Worm (Caenorhabditis elegans) whole organism, early embryonic: ENCODE measurements around the gene Y43F8B.25.

Experiments
- B0310.2 ChIP-seq: sonication (generic microtip); optimal IDR thresholded peaks from 2 replicates; lab custom pipeline; 2016; ENCODE audit warnings: mild to moderate bottlenecking, missing genetic modification characterization, missing compliant biosample characterization
- F13C5.2 ChIP-seq: sonication (generic microtip); optimal IDR thresholded peaks from 2 replicates; lab custom pipeline; 2017; ENCODE audit warnings: mild to moderate bottlenecking, missing genetic modification characterization, inconsistent platforms, missing compliant biosample characterization
- aly-1 ChIP-seq: sonication (generic microtip); optimal IDR thresholded peaks from 2 replicates; lab custom pipeline; 2016; ENCODE audit warnings: missing genetic modification characterization, missing compliant biosample characterization
- ama-1 ChIP-seq: fragments of 150-350 bp; optimal IDR thresholded peaks from 2 replicates; lab custom pipeline; 2014
- ceh-13 ChIP-seq: fragments of 200-800 bp; sonication (Bioruptor generic); optimal IDR thresholded peaks from 2 replicates; lab custom pipeline; 2018; ENCODE audit warnings: mild to moderate bottlenecking, missing genetic modification characterization, missing compliant biosample characterization
- ceh-36 ChIP-seq: sonication (generic microtip); optimal IDR thresholded peaks from 2 replicates; lab custom pipeline; 2016; ENCODE audit warnings: missing genetic modification characterization, inconsistent platforms, missing compliant biosample characterization
- ets-7 ChIP-seq: sonication (generic microtip); optimal IDR thresholded peaks from 2 replicates; lab custom pipeline; 2016; ENCODE audit warnings: missing genotype, missing genetic modification characterization, missing compliant biosample characterization
- flt-1 ChIP-seq: fragments of 200-800 bp; sonication (Bioruptor generic); IDR thresholded peaks from 2 replicates; pipeline ENCODE4 v1.3.6; 2022; ENCODE audit warnings: missing genetic modification characterization, missing compliant biosample characterization
- hmbx-1 ChIP-seq: sonication (generic microtip); optimal IDR thresholded peaks from 2 replicates; lab custom pipeline; 2016; ENCODE audit warnings: mild to moderate bottlenecking, missing genetic modification characterization, missing compliant biosample characterization
- hmg-4 ChIP-seq: fragments of 200-800 bp; sonication (Bioruptor generic); optimal IDR thresholded peaks from 2 replicates; lab custom pipeline; 2018; ENCODE audit warnings: mild to moderate bottlenecking, missing genetic modification characterization, missing compliant biosample characterization
- hnd-1 ChIP-seq: sonication (generic microtip); optimal IDR thresholded peaks from 2 replicates; lab custom pipeline; 2016; ENCODE audit warnings: missing genetic modification characterization, missing compliant biosample characterization
- pes-1 ChIP-seq: fragments of 200-800 bp; sonication (Bioruptor generic); IDR thresholded peaks from 2 replicates; pipeline ENCODE4 v1.3.6; 2022; ENCODE audit warnings: missing genetic modification reagents, missing genetic modification characterization, missing compliant biosample characterization
- scrt-1 ChIP-seq: fragments of 200-800 bp; sonication (Bioruptor generic); IDR thresholded peaks from 2 replicates; pipeline ENCODE4 v1.3.6; 2022; ENCODE audit warnings: missing genetic modification characterization, missing compliant biosample characterization
- sea-1 ChIP-seq: fragments of 200-800 bp; sonication (Bioruptor generic); conservative IDR thresholded peaks from 2 replicates; pipeline ENCODE4 v1.3.6; 2022; ENCODE audit warnings: missing genetic modification characterization, missing compliant biosample characterization
- tbx-11 ChIP-seq: fragments of 200-800 bp; sonication (Bioruptor generic); IDR thresholded peaks from 2 replicates; pipeline ENCODE4 v1.3.6; 2022; ENCODE audit warnings: missing genetic modification characterization, missing compliant biosample characterization
- tbx-37 ChIP-seq: fragments of 200-800 bp; sonication (Bioruptor generic); conservative IDR thresholded peaks from 2 replicates; pipeline ENCODE4 v1.3.6; 2022; ENCODE audit warnings: missing genetic modification reagents, missing genetic modification characterization, missing compliant biosample characterization
- tra-4 ChIP-seq: sonication (generic microtip); optimal IDR thresholded peaks from 2 replicates; lab custom pipeline; 2017; ENCODE audit warnings: missing genetic modification characterization, missing compliant biosample characterization

Y43F8B.25 gene

DNA sequence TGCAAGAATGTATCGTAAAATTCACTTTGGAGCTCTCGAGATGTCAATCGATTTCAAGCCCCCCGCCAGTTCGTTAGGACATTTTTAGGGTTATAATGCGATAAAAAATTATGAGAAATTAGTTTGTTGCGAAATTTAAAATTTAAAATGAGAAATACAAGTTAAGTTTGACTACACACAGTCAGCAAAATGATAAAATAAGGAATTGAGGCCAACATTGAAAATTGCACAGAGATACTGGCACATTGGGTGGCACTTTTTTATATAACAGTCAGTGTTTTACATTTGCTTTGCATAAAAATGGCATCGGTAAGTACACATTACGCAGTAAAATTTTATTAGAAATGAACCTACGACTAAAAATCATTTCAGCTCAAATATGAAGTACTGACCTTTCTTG lies 5.4 kb downstream of the Y43F8B.25 start, which contains the start of gene Y43F8B.12:
Gene Y43F8B.12 (plus strand): TSS at position 301 of the 400 bp plus-strand sequence.
- TF ChIP-seq hmbx-1 (tag; lab: Kevin White, UChicago): no peak
- TF ChIP-seq ceh-36 (tag; lab: Kevin White, UChicago): no peak
- no peak for TF ChIP-seq pes-1 (GFP tag; lab: Robert Waterston, UW)
- no peak for TF ChIP-seq ets-7 (tag; lab: Kevin White, UChicago)
- TF ChIP-seq flt-1 (GFP tag; lab: Robert Waterston, UW): no peak

DNA sequence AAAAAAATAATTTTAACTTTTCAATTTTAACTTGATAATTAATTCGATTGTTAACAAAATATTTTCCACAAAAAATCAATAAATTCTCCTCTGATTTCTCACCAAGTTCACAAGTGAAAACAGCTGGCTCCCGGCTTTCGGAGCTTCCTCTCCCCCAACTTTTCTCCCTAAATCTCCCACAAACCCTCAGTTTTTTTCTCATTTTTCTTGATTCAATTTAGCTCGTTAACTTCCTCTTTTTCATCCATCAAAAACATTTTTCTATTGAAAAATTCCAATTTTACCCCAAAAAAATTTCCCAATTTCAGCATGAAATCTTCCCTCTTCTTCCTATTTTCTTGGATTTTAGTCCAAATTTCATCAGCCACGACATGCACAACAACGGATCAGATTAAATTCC lies 7.7 kb downstream of the Y43F8B.25 start, which contains the start of gene Y43F8B.11:
Gene Y43F8B.11 (plus strand): TSS at position 301 of the 400 bp plus-strand sequence.
- no peak for TF ChIP-seq sea-1 (GFP tag; lab: Robert Waterston, UW)
- TF ChIP-seq tbx-37 (GFP tag; lab: Robert Waterston, UW): no peak
- no peak for TF ChIP-seq hmg-4 (GFP tag; lab: Kevin White, UChicago)
- no peak for TF ChIP-seq tbx-11 (GFP tag; lab: Robert Waterston, UW)

DNA sequence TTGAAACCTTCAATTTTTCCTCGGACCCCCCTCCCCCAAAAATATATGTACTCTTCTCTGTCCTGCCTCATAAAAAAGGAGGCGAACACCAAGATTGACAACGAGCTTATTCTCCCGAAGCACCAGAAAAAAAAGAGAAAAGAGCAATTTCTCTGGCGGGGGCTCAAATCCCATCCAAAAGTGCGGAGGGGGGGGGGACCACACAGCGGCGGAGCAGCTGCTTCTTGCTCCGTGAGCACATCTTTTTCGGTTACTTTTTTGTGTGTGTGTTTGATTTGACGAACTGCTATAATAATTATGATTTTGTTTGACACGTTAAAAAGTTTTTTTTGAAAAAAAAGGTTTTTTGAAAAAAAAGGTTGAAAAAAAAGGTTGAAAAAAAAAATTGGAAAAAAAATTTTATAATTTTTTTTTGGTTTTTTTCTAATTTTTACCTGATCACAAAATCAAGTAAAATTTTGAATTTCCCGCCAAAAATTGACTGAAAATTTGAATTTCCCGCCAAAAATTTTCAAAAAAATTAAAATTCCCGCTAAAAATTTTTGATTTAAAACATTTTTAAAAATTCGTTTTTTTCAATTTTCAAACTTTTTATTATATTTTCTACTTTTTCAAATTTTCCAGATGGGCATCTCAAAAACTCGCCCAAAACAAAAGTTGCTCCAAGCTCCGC lies 11.3 kb downstream of the Y43F8B.25 start, which contains the start of gene Y43F8B.10:
Gene Y43F8B.10 (plus strand): TSS at position 623 of the 673 bp plus-strand sequence.
- TF ChIP-seq ets-7 (tag; lab: Kevin White, UChicago): no peak
- no peak for TF ChIP-seq B0310.2 (tag; lab: Kevin White, UChicago)
- no peak for TF ChIP-seq hnd-1 (tag; lab: Kevin White, UChicago)
- no peak for TF ChIP-seq ceh-13 (GFP tag; lab: Kevin White, UChicago)
- TF ChIP-seq pes-1 (GFP tag; lab: Robert Waterston, UW): no peak
- TF ChIP-seq sea-1 (GFP tag; lab: Robert Waterston, UW): no peak

DNA sequence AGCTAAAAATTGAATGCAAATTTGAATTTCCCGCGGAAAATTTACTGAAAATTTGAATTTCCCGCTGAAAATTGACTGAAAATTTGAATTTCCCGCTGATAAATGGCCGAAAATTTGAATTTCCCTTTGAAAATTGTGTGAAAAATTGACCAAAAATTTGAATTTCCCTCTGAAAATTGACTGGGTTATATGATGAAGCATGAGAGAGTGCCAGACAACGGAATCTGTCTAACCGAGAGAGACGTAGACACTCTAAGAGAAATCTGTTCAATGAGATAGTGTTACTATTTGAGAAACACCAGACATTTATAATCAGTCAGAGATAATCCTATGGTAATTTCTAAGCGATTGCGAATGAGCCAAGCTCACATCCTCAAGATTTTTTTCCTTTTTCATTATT lies 14.6 kb downstream of the Y43F8B.25 start:
- no peak for TF ChIP-seq F13C5.2 (tag; lab: Kevin White, UChicago)

DNA sequence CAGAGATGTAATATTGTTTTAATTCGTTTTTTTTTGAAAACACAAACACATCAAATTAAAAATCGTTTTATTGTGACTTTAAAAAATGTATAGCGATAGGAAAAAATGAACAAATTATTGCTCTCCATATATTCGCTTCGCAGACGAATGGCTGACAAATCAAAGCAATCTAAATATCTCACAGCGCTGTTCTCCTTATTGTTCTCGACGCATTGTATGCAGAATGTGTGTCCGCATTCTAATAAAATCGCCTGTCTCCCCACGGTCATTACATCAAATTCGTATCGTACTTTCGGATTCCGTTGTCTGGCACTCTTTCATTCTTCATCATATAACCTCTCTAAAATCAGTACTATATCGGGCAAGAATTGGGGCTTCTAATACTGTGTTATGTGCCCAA lies 15.1 kb downstream of the Y43F8B.25 start, which contains the start of gene Y43F8B.9:
Gene Y43F8B.9 (plus strand): TSS at position 301 of the 400 bp plus-strand sequence.
- TF ChIP-seq hmg-4 (GFP tag; lab: Kevin White, UChicago) (no peak), sea-1 (GFP tag; lab: Robert Waterston, UW) (no peak), ets-7 (tag; lab: Kevin White, UChicago) (no peak), F13C5.2 (tag; lab: Kevin White, UChicago) (no peak), hmbx-1 (tag; lab: Kevin White, UChicago) (no peak), scrt-1 (GFP tag; lab: Robert Waterston, UW) (no peak), hnd-1 (tag; lab: Kevin White, UChicago) (no peak), ceh-36 (tag; lab: Kevin White, UChicago) (no peak)

DNA sequence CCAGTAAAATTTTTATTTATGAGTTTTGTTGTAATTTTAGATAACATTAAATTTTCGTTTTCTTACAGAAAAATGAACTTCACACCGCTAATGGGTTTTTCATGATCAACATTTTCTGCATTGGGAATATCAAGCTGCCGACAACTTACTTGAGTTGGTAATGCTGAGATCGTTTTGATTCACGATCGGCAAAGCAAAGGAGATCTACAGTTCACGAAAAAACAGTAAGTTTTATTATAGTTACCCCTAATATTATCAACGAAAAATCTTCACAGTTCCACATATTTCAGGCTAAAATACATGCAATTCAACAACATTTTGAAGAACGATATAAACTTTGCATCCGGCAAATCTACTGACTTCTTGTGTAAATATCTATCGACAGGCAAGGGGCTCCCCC lies 19.8 kb downstream of the Y43F8B.25 start, which contains the start of gene Y43F8B.22:
Gene Y43F8B.22 (plus strand): TSS at position 301 of the 400 bp plus-strand sequence.
- no peak for TF ChIP-seq aly-1 (tag; lab: Kevin White, UChicago)
- no peak for TF ChIP-seq tbx-37 (GFP tag; lab: Robert Waterston, UW)
- no peak for TF ChIP-seq tra-4 (tag; lab: Kevin White, UChicago)
- TF ChIP-seq sea-1 (GFP tag; lab: Robert Waterston, UW): no peak
- no peak for TF ChIP-seq hmbx-1 (tag; lab: Kevin White, UChicago)
- no peak for TF ChIP-seq ceh-36 (tag; lab: Kevin White, UChicago)
- no peak for TF ChIP-seq pes-1 (GFP tag; lab: Robert Waterston, UW)
- no peak for TF ChIP-seq scrt-1 (GFP tag; lab: Robert Waterston, UW)
- TF ChIP-seq B0310.2 (tag; lab: Kevin White, UChicago): no peak
- no peak for TF ChIP-seq hmg-4 (GFP tag; lab: Kevin White, UChicago)
- no peak for TF ChIP-seq ets-7 (tag; lab: Kevin White, UChicago)
- no peak for TF ChIP-seq ceh-13 (GFP tag; lab: Kevin White, UChicago)
- TF ChIP-seq flt-1 (GFP tag; lab: Robert Waterston, UW): no peak
- TF ChIP-seq ama-1 (lab: Kevin White, UChicago): no peak

DNA sequence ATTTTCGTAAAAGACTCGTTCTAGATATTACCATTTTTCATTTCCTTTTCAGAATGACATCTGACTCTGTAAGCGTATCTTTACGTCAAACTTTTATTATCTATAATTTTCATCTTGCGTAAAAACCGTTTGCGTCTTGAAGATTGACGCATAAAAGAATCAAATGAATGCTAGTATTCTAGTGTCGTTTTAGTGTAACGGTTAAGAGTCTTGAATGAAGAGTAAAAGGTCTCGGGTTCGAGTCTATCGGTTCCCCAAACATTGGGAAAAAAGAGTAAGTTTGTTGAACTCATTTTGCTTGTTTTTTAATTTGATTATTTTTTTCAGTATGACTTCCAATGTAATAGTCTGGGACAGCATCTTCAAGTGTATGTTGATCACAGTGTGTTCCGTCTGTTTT lies 21.8 kb downstream of the Y43F8B.25 start, which contains the start of gene Y43F8B.17:
Gene Y43F8B.17 (plus strand): TSS at position 215 of the 400 bp plus-strand sequence.
- TF ChIP-seq sea-1 (GFP tag; lab: Robert Waterston, UW) (no peak), F13C5.2 (tag; lab: Kevin White, UChicago) (no peak), hmg-4 (GFP tag; lab: Kevin White, UChicago) (no peak), ama-1 (lab: Kevin White, UChicago) (no peak), hnd-1 (tag; lab: Kevin White, UChicago) (no peak), tbx-11 (GFP tag; lab: Robert Waterston, UW) (no peak), tra-4 (tag; lab: Kevin White, UChicago) (no peak), B0310.2 (tag; lab: Kevin White, UChicago) (no peak), pes-1 (GFP tag; lab: Robert Waterston, UW) (no peak), ceh-36 (tag; lab: Kevin White, UChicago) (no peak), flt-1 (GFP tag; lab: Robert Waterston, UW) (no peak), ets-7 (tag; lab: Kevin White, UChicago) (no peak), hmbx-1 (tag; lab: Kevin White, UChicago) (no peak)
